Fruit fly (Drosophila melanogaster) whole organism, wandering third instar larva: Measurements from ENCODE around the gene CG34129.

Experiments
- Abd-B ChIP-seq: fragments of >200 bp; optimal IDR thresholded peaks from 2 replicates; lab custom pipeline; 2017; ENCODE audit warnings: missing biosample characterization, missing genetic modification characterization
- CG32264 ChIP-seq: fragments of 200-800 bp; sonication (Bioruptor generic); optimal IDR thresholded peaks from 2 replicates; lab custom pipeline; 2016; ENCODE audit warnings: missing biosample characterization, missing genetic modification characterization
- CG9705 ChIP-seq: fragments of 200-800 bp; sonication (Bioruptor generic); optimal IDR thresholded peaks from 2 replicates; lab custom pipeline; 2018; ENCODE audit warnings: missing biosample characterization, mild to moderate bottlenecking, missing genetic modification characterization
- CrebA ChIP-seq: fragments of 200-800 bp; sonication (Bioruptor generic); optimal IDR thresholded peaks from 2 replicates; lab custom pipeline; 2016; ENCODE audit warnings: missing biosample characterization, mild to moderate bottlenecking, missing genetic modification characterization, borderline replicate concordance
- Dfd ChIP-seq: fragments of >200 bp; optimal IDR thresholded peaks from 2 replicates; lab custom pipeline; 2017; ENCODE audit warnings: missing biosample characterization, missing genetic modification characterization
- Dif ChIP-seq: fragments of 200-275, 200-300 bp; sonication (Bioruptor generic); optimal IDR thresholded peaks from 2 replicates; lab custom pipeline; 2018; ENCODE audit warnings: missing biosample characterization, missing genetic modification characterization; ENCODE audit not compliant: partially characterized antibody
- GATAd ChIP-seq: sonication (Bioruptor generic); optimal IDR thresholded peaks from 2 replicates; lab custom pipeline; 2016; ENCODE audit warnings: missing biosample characterization, missing genetic modification characterization
- HLH106 ChIP-seq: fragments of 200-800 bp; optimal IDR thresholded peaks from 3 replicates; lab custom pipeline; 2019; ENCODE audit warnings: missing biosample characterization, mild to moderate bottlenecking, missing genetic modification characterization, moderate library complexity
- Hnf4 ChIP-seq: fragments of 200-800 bp; sonication (Bioruptor generic); optimal IDR thresholded peaks from 2 replicates; lab custom pipeline; 2016; ENCODE audit warnings: missing biosample characterization, mild to moderate bottlenecking, missing genetic modification characterization
- Hr78 ChIP-seq: fragments of >200 bp; optimal IDR thresholded peaks from 2 replicates; lab custom pipeline; 2017; ENCODE audit warnings: missing biosample characterization, missing genetic modification characterization
- Hr83 ChIP-seq: fragments of 200-300 bp; sonication (Bioruptor generic); optimal IDR thresholded peaks from 2 replicates; lab custom pipeline; 2016; ENCODE audit warnings: missing biosample characterization, mild to moderate bottlenecking, missing genetic modification characterization, moderate library complexity; ENCODE audit not compliant: poor library complexity, severe bottlenecking
- Jra ChIP-seq: sonication (Bioruptor generic); optimal IDR thresholded peaks from 2 replicates; lab custom pipeline; 2016; ENCODE audit warnings: missing biosample characterization, missing genetic modification characterization
- Mio ChIP-seq: sonication (Bioruptor generic); optimal IDR thresholded peaks from 2 replicates; lab custom pipeline; 2016; ENCODE audit warnings: missing biosample characterization, missing genetic modification characterization
- Myc ChIP-seq: fragments of >200 bp; optimal IDR thresholded peaks from 2 replicates; lab custom pipeline; 2017
- N ChIP-seq: fragments of >200 bp; optimal IDR thresholded peaks from 2 replicates; lab custom pipeline; 2018; ENCODE audit warnings: missing biosample characterization, missing external identifiers, missing genetic modification characterization
- OdsH ChIP-seq: fragments of 200-800 bp; sonication (Bioruptor generic); optimal IDR thresholded peaks from 2 replicates; lab custom pipeline; 2016; ENCODE audit warnings: missing biosample characterization, mild to moderate bottlenecking, missing genetic modification characterization
- Rel ChIP-seq, 2 experiments: fragments of 200-800 bp; sonication (Bioruptor generic) in 1 of 2; optimal IDR thresholded peaks; 2 replicates in 1 of 2; 3 replicates in 1 of 2; lab custom pipeline; 2016 to 2019; ENCODE audit warnings: mild to moderate bottlenecking in 2 of 2, missing biosample characterization in 2 of 2, missing genetic modification characterization in 2 of 2, moderate library complexity in 1 of 2
- Sp1 ChIP-seq: fragments of 200-800 bp; sonication (Bioruptor generic); optimal IDR thresholded peaks from 3 replicates; lab custom pipeline; 2019; ENCODE audit warnings: missing biosample characterization, mild to moderate bottlenecking, missing genetic modification characterization, moderate library complexity
- Vsx2 ChIP-seq: fragments of 200-300, 225-300 bp; sonication (Bioruptor generic); optimal IDR thresholded peaks from 2 replicates; lab custom pipeline; 2018; ENCODE audit warnings: missing biosample characterization, missing genetic modification characterization; ENCODE audit not compliant: partially characterized antibody
- br ChIP-seq: fragments of 200-800 bp; sonication (Bioruptor generic); optimal IDR thresholded peaks from 2 replicates; lab custom pipeline; 2016; ENCODE audit warnings: missing biosample characterization, missing genetic modification characterization
- brk ChIP-seq: fragments of 200-800 bp; sonication (Bioruptor generic); optimal IDR thresholded peaks from 2 replicates; lab custom pipeline; 2016; ENCODE audit warnings: missing biosample characterization, mild to moderate bottlenecking, missing genetic modification characterization
- dl ChIP-seq, 2 experiments: fragments of 175-275, 200-275 bp in 1 of 2; fragments of 200-275 bp in 1 of 2; sonication (Bioruptor generic); optimal IDR thresholded peaks; lab custom pipeline; 2018; ENCODE audit warnings: mild to moderate bottlenecking in 2 of 2, missing biosample characterization in 2 of 2, missing genetic modification characterization in 2 of 2, moderate library complexity in 2 of 2; ENCODE audit not compliant: partially characterized antibody in 2 of 2, insufficient read depth in 1 of 2
- dmrt93B ChIP-seq: fragments of 200-800 bp; sonication (Bioruptor generic); optimal IDR thresholded peaks from 2 replicates; lab custom pipeline; 2018; ENCODE audit warnings: missing biosample characterization, mild to moderate bottlenecking, missing genetic modification characterization
- dsf ChIP-seq: sonication (Bioruptor generic); optimal IDR thresholded peaks from 2 replicates; lab custom pipeline; 2016; ENCODE audit warnings: missing biosample characterization, missing genetic modification characterization, borderline replicate concordance
- ey ChIP-seq: fragments of 200-800 bp; sonication (Bioruptor generic); optimal IDR thresholded peaks from 2 replicates; lab custom pipeline; 2016; ENCODE audit warnings: missing biosample characterization, missing genetic modification characterization
- foxo ChIP-seq, 2 experiments: fragments of 200-800 bp; sonication (Bioruptor generic); optimal IDR thresholded peaks; 2 replicates in 1 of 2; 3 replicates in 1 of 2; lab custom pipeline; 2016 to 2017; ENCODE audit warnings: missing biosample characterization in 2 of 2, missing genetic modification characterization in 2 of 2
- fru ChIP-seq: fragments of 200-800 bp; sonication (Bioruptor generic); optimal IDR thresholded peaks from 3 replicates; lab custom pipeline; 2016; ENCODE audit warnings: missing biosample characterization, mild to moderate bottlenecking, missing genetic modification characterization
- h ChIP-seq: fragments of 200-800 bp; sonication (Bioruptor generic); optimal IDR thresholded peaks from 3 replicates; lab custom pipeline; 2016; ENCODE audit warnings: missing biosample characterization, mild to moderate bottlenecking, missing genetic modification characterization
- jim ChIP-seq: fragments of 175-275, 200-325 bp; sonication (Bioruptor generic); optimal IDR thresholded peaks from 2 replicates; lab custom pipeline; 2016; ENCODE audit warnings: missing biosample characterization, mild to moderate bottlenecking, missing genetic modification characterization
- lola ChIP-seq: fragments of >200 bp; optimal IDR thresholded peaks from 2 replicates; lab custom pipeline; 2017; ENCODE audit warnings: missing biosample characterization, missing genetic modification characterization
- pan ChIP-seq: fragments of >200 bp; optimal IDR thresholded peaks from 2 replicates; lab custom pipeline; 2017
- psq ChIP-seq: fragments of 200-800 bp; sonication (Bioruptor generic); optimal IDR thresholded peaks from 3 replicates; lab custom pipeline; 2017; ENCODE audit warnings: missing biosample characterization, mild to moderate bottlenecking, missing genetic modification characterization, moderate library complexity
- rgr ChIP-seq: fragments of 200-800 bp; sonication (Bioruptor generic); optimal IDR thresholded peaks from 3 replicates; lab custom pipeline; 2016; ENCODE audit warnings: missing biosample characterization, mild to moderate bottlenecking, missing genetic modification characterization
- sage ChIP-seq: fragments of 200-800 bp; sonication (Bioruptor generic); optimal IDR thresholded peaks from 2 replicates; lab custom pipeline; 2016; ENCODE audit warnings: missing biosample characterization, mild to moderate bottlenecking, missing genetic modification characterization
- sv ChIP-seq: fragments of 200-800 bp; sonication (Bioruptor generic); optimal IDR thresholded peaks from 3 replicates; lab custom pipeline; 2016; ENCODE audit warnings: missing biosample characterization, missing genetic modification characterization
- tai ChIP-seq: sonication (Bioruptor generic); optimal IDR thresholded peaks from 2 replicates; lab custom pipeline; 2016; ENCODE audit warnings: missing biosample characterization, missing genetic modification characterization
- usp ChIP-seq: fragments of >200 bp; optimal IDR thresholded peaks from 2 replicates; lab custom pipeline; 2017; ENCODE audit warnings: missing biosample characterization, missing genetic modification characterization
- woc ChIP-seq: sonication (Bioruptor generic); optimal IDR thresholded peaks from 2 replicates; lab custom pipeline; 2016; ENCODE audit warnings: missing biosample characterization, mild to moderate bottlenecking, missing genetic modification characterization

Gene CG34129

dm6 chr3R:26230016-26230415 lies 39.0 kb upstream of the CG34129 start, which contains the start of gene CG12290:
TSS of gene CG12290 (plus strand) at chr3R:26230248.
- TF ChIP-seq dl (GFP tag; optimal IDR thresholded peaks at IDR 0.05; lab: Kevin White, UChicago; ENCODE audit: insufficient read depth in 1 of 2, partially characterized antibody in 2 of 2) (peak; percentile 93 to 95), CG32264 (no peak), Dfd (GFP tag; lab: Kevin White, UChicago) (no peak), ey (GFP tag; lab: Kevin White, UChicago) (no peak), dsf (no peak), br (GFP tag; lab: Kevin White, UChicago) (peak; percentile 33), Hr78 (no peak), h (GFP tag; lab: Kevin White, UChicago) (peak; percentile 67), psq (GFP tag; lab: Kevin White, UChicago) (peak; percentile 32), dmrt93B (GFP tag; lab: Kevin White, UChicago) (no peak), CrebA (GFP tag; lab: Kevin White, UChicago) (no peak), lola (GFP tag; lab: Kevin White, UChicago) (no peak), CG9705 (GFP tag; lab: Kevin White, UChicago) (no peak), Hr83 (GFP tag; lab: Kevin White, UChicago) (peak; percentile 44), woc (GFP tag; lab: Kevin White, UChicago) (no peak), usp (GFP tag; lab: Kevin White, UChicago) (no peak), jim (GFP tag; lab: Kevin White, UChicago) (peak; percentile 9), Sp1 (GFP tag; lab: Kevin White, UChicago) (no peak), Vsx2 (GFP tag; lab: Kevin White, UChicago) (peak; percentile 90), Hnf4 (peak; percentile 51), Jra (GFP tag; lab: Kevin White, UChicago) (no peak), Dif (peak; percentile 97), N (no peak), tai (GFP tag; lab: Kevin White, UChicago) (no peak), GATAd (GFP tag; lab: Kevin White, UChicago) (no peak), fru (peak; percentile 17), OdsH (GFP tag; lab: Kevin White, UChicago) (peak; percentile 12), Myc (lab: Kevin White, UChicago) (no peak), sage (GFP tag; lab: Kevin White, UChicago) (no peak), Mio (no peak), brk (GFP tag; lab: Kevin White, UChicago) (no peak), rgr (GFP tag; lab: Kevin White, UChicago) (peak; percentile 42), sv (no peak), Rel (GFP tag; optimal IDR thresholded peaks at IDR 0.05; lab: Kevin White, UChicago) (no peak), Rel (tag; optimal IDR thresholded peaks at IDR 0.05; lab: Kevin White, UChicago) (peak; percentile 21), pan (lab: Kevin White, UChicago) (no peak), foxo (GFP tag; optimal IDR thresholded peaks at IDR 0.05; lab: Kevin White, UChicago) (peak in 1 of 2 experiments; percentile 29), Abd-B (no peak), HLH106 (tag; lab: Kevin White, UChicago) (peak; percentile 20)

DNA sequence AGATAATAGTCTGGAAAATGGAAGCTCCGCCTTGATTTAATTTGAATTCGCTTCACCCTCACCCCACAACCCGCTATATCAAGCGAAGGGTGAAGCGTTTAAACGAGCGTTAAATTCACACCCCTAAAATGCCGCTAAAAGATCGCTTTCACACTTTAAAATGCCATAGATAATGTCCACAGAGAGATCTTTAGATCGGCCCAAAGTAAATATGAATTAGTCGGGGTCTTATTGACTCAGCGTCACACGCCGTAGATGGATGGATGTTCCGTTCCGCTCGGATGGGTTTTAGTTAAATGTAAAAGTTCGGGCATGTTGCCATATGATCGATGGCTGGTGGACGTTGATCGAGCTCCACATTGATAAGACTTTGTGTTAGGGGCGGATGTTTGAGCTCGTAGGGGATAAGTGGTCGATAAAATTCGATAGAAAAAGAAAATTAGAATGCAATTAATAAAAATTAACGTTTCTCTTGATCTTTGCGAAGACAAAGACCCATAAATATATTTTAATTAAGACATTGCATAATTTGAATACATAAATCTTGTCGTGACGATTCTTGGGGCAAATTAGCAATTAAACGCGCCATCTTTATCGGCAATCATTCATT lies 37.1 kb upstream of the CG34129 start:
- no peak for TF ChIP-seq Dif
- TF ChIP-seq rgr (GFP tag; lab: Kevin White, UChicago), result peak; percentile 46
- TF ChIP-seq GATAd (GFP tag; lab: Kevin White, UChicago), result peak; percentile 52
- TF ChIP-seq foxo (GFP tag; optimal IDR thresholded peaks at IDR 0.05; lab: Kevin White, UChicago), result peak in 1 of 2 experiments; percentile 0
- peak; percentile 41 for TF ChIP-seq Hnf4
- no peak for TF ChIP-seq Sp1 (GFP tag; lab: Kevin White, UChicago)
- TF ChIP-seq Hr83 (GFP tag; lab: Kevin White, UChicago), result peak; percentile 41
- TF ChIP-seq ey (GFP tag; lab: Kevin White, UChicago), result no peak
- TF ChIP-seq pan (lab: Kevin White, UChicago), result no peak
- TF ChIP-seq br (GFP tag; lab: Kevin White, UChicago), result no peak
- TF ChIP-seq HLH106 (tag; lab: Kevin White, UChicago), result no peak
- peak; percentile 87 for TF ChIP-seq sv
- no peak for TF ChIP-seq lola (GFP tag; lab: Kevin White, UChicago)
- no peak for TF ChIP-seq sage (GFP tag; lab: Kevin White, UChicago)
- TF ChIP-seq OdsH (GFP tag; lab: Kevin White, UChicago), result peak; percentile 42
- TF ChIP-seq Myc (lab: Kevin White, UChicago), result no peak
- TF ChIP-seq brk (GFP tag; lab: Kevin White, UChicago), result no peak
- TF ChIP-seq N, result no peak
- no peak for TF ChIP-seq CrebA (GFP tag; lab: Kevin White, UChicago)
- peak; percentile 31 for TF ChIP-seq h (GFP tag; lab: Kevin White, UChicago)
- TF ChIP-seq tai (GFP tag; lab: Kevin White, UChicago), result peak; percentile 14
- TF ChIP-seq, all 38 proteins: peak for 9
